Worm (Caenorhabditis elegans): ENCODE data around the gene mlc-3.
A peak's percentile ranks its signal among the peaks of the same experiment; 100 is the strongest.

mlc-3 gene

ce11 chrIII:5581049-5581448 lies 16.2 kb downstream of the mlc-3 start, which contains the start of gene F56D2.5:
F56D2.5 (minus strand) TSS chrIII:5581419.
- TF ChIP-seq nfya-1 (tag; optimal IDR thresholded peaks at IDR 0.05; ENCODE audit: insufficient read depth) (no peak), ceh-28 (tag; optimal IDR thresholded peaks at IDR 0.05) (peak; percentile 69)

- no peak for TF ChIP-seq ama-1 (optimal IDR thresholded peaks at IDR 0.05)
- no peak for TF ChIP-seq R02D3.7 (tag; optimal IDR thresholded peaks at IDR 0.05)
- TF ChIP-seq egl-5 (tag; optimal IDR thresholded peaks at IDR 0.05): no peak
- no peak for TF ChIP-seq fkh-10 (GFP tag; optimal IDR thresholded peaks at IDR 0.05)
- no peak for TF ChIP-seq jun-1 (tag; optimal IDR thresholded peaks at IDR 0.05)
- TF ChIP-seq lin-15B (tag; optimal IDR thresholded peaks at IDR 0.05): no peak
- no peak for TF ChIP-seq skn-1 (tag; optimal IDR thresholded peaks at IDR 0.05)
Observed at ce11 chrIII:5582766-5583165, 17.9 kb downstream of the mlc-3 start, which contains the start of the genes F56D2.8 and uev-2. F56D2.8 (minus strand) TSS chrIII:5582866. uev-2 (plus strand) TSS chrIII:5583125.

ce11 chrIII:5584647-5585046 lies 19.8 kb downstream of the mlc-3 start, which contains the start of gene F56D2.3:
F56D2.3 (plus strand) TSS chrIII:5584947.
- TF ChIP-seq ama-1 (optimal IDR thresholded peaks at IDR 0.05) (no peak), pha-4 (tag; optimal IDR thresholded peaks at IDR 0.05) (peak; percentile 2)

ce11 chrIII:5585711-5586110 lies 20.9 kb downstream of the mlc-3 start:
- no peak for TF ChIP-seq lsy-12 (tag; optimal IDR thresholded peaks at IDR 0.05)
- no peak for TF ChIP-seq fos-1 (tag; optimal IDR thresholded peaks at IDR 0.05)
- no peak for TF ChIP-seq elt-3 (tag; optimal IDR thresholded peaks at IDR 0.05)
- TF ChIP-seq pqm-1 (tag; optimal IDR thresholded peaks at IDR 0.05): no peak
- TF ChIP-seq skn-1 (tag; optimal IDR thresholded peaks at IDR 0.05): no peak
- no peak for TF ChIP-seq nfya-1 (tag; optimal IDR thresholded peaks at IDR 0.05; ENCODE audit: insufficient read depth)
- TF ChIP-seq nhr-12 (tag; optimal IDR thresholded peaks at IDR 0.05): no peak
- no peak for TF ChIP-seq tbx-2 (tag; optimal IDR thresholded peaks at IDR 0.05)
- no peak for TF ChIP-seq ceh-16 (tag; optimal IDR thresholded peaks at IDR 0.05)
- no peak for TF ChIP-seq ceh-28 (tag; optimal IDR thresholded peaks at IDR 0.05)
- TF ChIP-seq ztf-11 (tag; optimal IDR thresholded peaks at IDR 0.05): no peak
- TF ChIP-seq nhr-67 (tag; optimal IDR thresholded peaks at IDR 0.05): no peak
- no peak for TF ChIP-seq snpc-4 (tag; optimal IDR thresholded peaks at IDR 0.05)
- TF ChIP-seq fkh-2 (tag; optimal IDR thresholded peaks at IDR 0.05): no peak
- no peak for TF ChIP-seq lin-15B (tag; optimal IDR thresholded peaks at IDR 0.05)
- TF ChIP-seq R02D3.7 (tag; optimal IDR thresholded peaks at IDR 0.05): no peak
- no peak for TF ChIP-seq mml-1 (tag; optimal IDR thresholded peaks at IDR 0.05)
- no peak for TF ChIP-seq nhr-25 (tag; optimal IDR thresholded peaks at IDR 0.05)
- TF ChIP-seq mdl-1 (tag; optimal IDR thresholded peaks at IDR 0.05): no peak

- no peak for TF ChIP-seq nhr-28 (tag; optimal IDR thresholded peaks at IDR 0.05)
- no peak for TF ChIP-seq nhr-12 (tag; optimal IDR thresholded peaks at IDR 0.05)
- TF ChIP-seq daf-12 (tag; optimal IDR thresholded peaks at IDR 0.05): no peak
- TF ChIP-seq jun-1 (tag; optimal IDR thresholded peaks at IDR 0.05): no peak
- TF ChIP-seq ceh-9 (tag; optimal IDR thresholded peaks at IDR 0.05): no peak
- TF ChIP-seq ceh-16 (tag; optimal IDR thresholded peaks at IDR 0.05): no peak
- TF ChIP-seq ztf-11 (tag; optimal IDR thresholded peaks at IDR 0.05): no peak
- TF ChIP-seq fkh-2 (tag; optimal IDR thresholded peaks at IDR 0.05): no peak
- no peak for TF ChIP-seq elt-1 (tag; optimal IDR thresholded peaks at IDR 0.05)
- TF ChIP-seq lin-15B (tag; optimal IDR thresholded peaks at IDR 0.05): peak; percentile 39
- no peak for TF ChIP-seq skn-1 (tag; optimal IDR thresholded peaks at IDR 0.05)
- TF ChIP-seq pqm-1 (tag; optimal IDR thresholded peaks at IDR 0.05): no peak
- TF ChIP-seq pha-4 (tag; optimal IDR thresholded peaks at IDR 0.05): peak; percentile 54
Observed at ce11 chrIII:5586925-5587324, 22.1 kb downstream of the mlc-3 start, which contains the start of gene F56D2.2. F56D2.2 (plus strand) TSS chrIII:5587263.

- no peak for TF ChIP-seq lsy-12 (tag; optimal IDR thresholded peaks at IDR 0.05)
- no peak for TF ChIP-seq hmg-11 (tag; optimal IDR thresholded peaks at IDR 0.05)
- no peak for TF ChIP-seq nhr-76 (tag; optimal IDR thresholded peaks at IDR 0.05)
- no peak for TF ChIP-seq egl-5 (tag; optimal IDR thresholded peaks at IDR 0.05)
- TF ChIP-seq elt-1 (tag; optimal IDR thresholded peaks at IDR 0.05): no peak
- TF ChIP-seq ceh-28 (tag; optimal IDR thresholded peaks at IDR 0.05): no peak
- TF ChIP-seq elt-2 (tag; optimal IDR thresholded peaks at IDR 0.05): no peak
- no peak for TF ChIP-seq nhr-23 (tag; optimal IDR thresholded peaks at IDR 0.05)
- no peak for TF ChIP-seq nhr-43 (tag; optimal IDR thresholded peaks at IDR 0.05; ENCODE audit: poor library complexity, severe bottlenecking)
- no peak for TF ChIP-seq nhr-11 (tag; optimal IDR thresholded peaks at IDR 0.05)
- no peak for TF ChIP-seq nhr-237 (tag; optimal IDR thresholded peaks at IDR 0.05)
- no peak for TF ChIP-seq zag-1 (tag; optimal IDR thresholded peaks at IDR 0.05)
- TF ChIP-seq nhr-25 (tag; optimal IDR thresholded peaks at IDR 0.05): no peak
- no peak for TF ChIP-seq fkh-2 (tag; optimal IDR thresholded peaks at IDR 0.05)
- TF ChIP-seq nhr-28 (tag; optimal IDR thresholded peaks at IDR 0.05): no peak
Observed at ce11 chrIII:5588746-5589145, 23.9 kb downstream of the mlc-3 start.
